Fruit fly (Drosophila melanogaster) whole organism, embryonic: ENCODE results near the gene CG11147.
A peak's percentile ranks its signal among the peaks of the same experiment; 100 is the strongest.

Experiments
- Bdp1 ChIP-seq: fragments of 200-800 bp; sonication (Bioruptor generic); optimal IDR thresholded peaks from 3 replicates; lab custom pipeline; 2016; ENCODE audit warnings: missing biosample characterization, missing genetic modification characterization
- Bteb2 ChIP-seq: fragments of 200-800 bp; sonication (Bioruptor generic); optimal IDR thresholded peaks from 2 replicates; lab custom pipeline; 2016; ENCODE audit warnings: missing biosample characterization, missing genetic modification characterization
- C15 ChIP-seq: fragments of 200-800 bp; sonication (Bioruptor generic); IDR thresholded peaks from 3 replicates; pipeline ENCODE4 v1.3.6; 2022; ENCODE audit warnings: missing biosample characterization, missing genetic modification characterization
- CG10959 ChIP-seq: fragments of 200-800 bp; sonication (Bioruptor generic); IDR thresholded peaks from 2 replicates; pipeline ENCODE4 v1.3.6; 2022; ENCODE audit warnings: missing biosample characterization, missing genetic modification characterization
- CG11560 ChIP-seq: fragments of 200-800 bp; sonication (Bioruptor generic); IDR thresholded peaks from 3 replicates; pipeline ENCODE4 v1.3.6; 2022; ENCODE audit warnings: missing biosample characterization, missing genetic modification characterization
- CG17385 ChIP-seq: fragments of 200-800 bp; sonication (Bioruptor generic); optimal IDR thresholded peaks from 3 replicates; lab custom pipeline; 2018; ENCODE audit warnings: missing biosample characterization, mild to moderate bottlenecking, missing genetic modification characterization
- CG1792 ChIP-seq: fragments of 200-800 bp; sonication (Bioruptor generic); optimal IDR thresholded peaks from 2 replicates; lab custom pipeline; 2016; ENCODE audit warnings: missing biosample characterization, missing genetic modification characterization
- CG18599 ChIP-seq: fragments of 200-800 bp; sonication (Bioruptor generic); optimal IDR thresholded peaks from 3 replicates; lab custom pipeline; 2017; ENCODE audit warnings: missing biosample characterization, missing genetic modification characterization, mild to moderate bottlenecking, moderate library complexity, missing genetic modification reagents
- CG3065 ChIP-seq: fragments of 200-800 bp; sonication (Bioruptor generic); optimal IDR thresholded peaks from 2 replicates; lab custom pipeline; 2016; ENCODE audit warnings: missing biosample characterization, missing genetic modification characterization
- CG31388 ChIP-seq: fragments of 200-800 bp; sonication (Bioruptor generic); optimal IDR thresholded peaks from 2 replicates; lab custom pipeline; 2016; ENCODE audit warnings: missing biosample characterization, missing genetic modification characterization
- CG31441 ChIP-seq: fragments of 200-800 bp; sonication (Bioruptor generic); IDR thresholded peaks from 2 replicates; pipeline ENCODE4 v1.3.6; 2022; ENCODE audit warnings: missing biosample characterization, missing genetic modification characterization
- CG33213 ChIP-seq: fragments of 200-800 bp; sonication (Bioruptor generic); optimal IDR thresholded peaks from 3 replicates; lab custom pipeline; 2016; ENCODE audit warnings: missing biosample characterization, missing genetic modification characterization
- CG4730 ChIP-seq: fragments of 200-800 bp; sonication (Bioruptor generic); IDR thresholded peaks from 2 replicates; pipeline ENCODE4 v1.3.6; 2022; ENCODE audit warnings: missing biosample characterization, missing genetic modification characterization
- CG6791 ChIP-seq: fragments of 200-800 bp; sonication (Bioruptor generic); IDR thresholded peaks from 3 replicates; pipeline ENCODE4 v1.3.6; 2022; ENCODE audit warnings: missing biosample characterization, missing genetic modification characterization; ENCODE audit not compliant: partially characterized antibody
- CG7839 ChIP-seq: fragments of 200-800 bp; sonication (Bioruptor generic); optimal IDR thresholded peaks from 3 replicates; lab custom pipeline; 2018; ENCODE audit warnings: missing biosample characterization, mild to moderate bottlenecking, missing genetic modification characterization, moderate library complexity
- D19A ChIP-seq: fragments of 200-800 bp; optimal IDR thresholded peaks from 3 replicates; lab custom pipeline; 2019; ENCODE audit warnings: missing biosample characterization, mild to moderate bottlenecking, missing genetic modification characterization, moderate library complexity
- E2f2 ChIP-seq: fragments of 200-800 bp; sonication (Bioruptor generic); IDR thresholded peaks from 2 replicates; pipeline ENCODE4 v1.3.6; 2022; ENCODE audit warnings: missing biosample characterization, missing genetic modification characterization
- Elba2 ChIP-seq: fragments of 200-800 bp; sonication (Bioruptor generic); optimal IDR thresholded peaks from 3 replicates; lab custom pipeline; 2016; ENCODE audit warnings: missing biosample characterization, missing genetic modification characterization
- Ets65A ChIP-seq: fragments of 200-800 bp; sonication (Bioruptor generic); peaks from one replicate; lab custom pipeline; 2016; ENCODE audit warnings: missing biosample characterization, missing genetic modification characterization
- Hr39 ChIP-seq: fragments of >200 bp; optimal IDR thresholded peaks from 2 replicates; lab custom pipeline; 2017
- Hsf ChIP-seq: fragments of 200-800 bp; sonication (Bioruptor generic); optimal IDR thresholded peaks from 3 replicates; lab custom pipeline; 2016; ENCODE audit warnings: missing biosample characterization, missing genetic modification characterization
- Mad ChIP-seq: fragments of 200-800 bp; sonication (Bioruptor generic); optimal IDR thresholded peaks from 2 replicates; lab custom pipeline; 2016; ENCODE audit warnings: missing biosample characterization, missing genetic modification characterization
- Side ChIP-seq: fragments of 200-800 bp; sonication (Bioruptor generic); optimal IDR thresholded peaks from 2 replicates; lab custom pipeline; 2016; ENCODE audit warnings: missing biosample characterization, missing genetic modification characterization
- Spps ChIP-seq: fragments of 200-800 bp; sonication (Bioruptor generic); optimal IDR thresholded peaks from 2 replicates; lab custom pipeline; 2018; ENCODE audit warnings: missing biosample characterization, mild to moderate bottlenecking, missing genetic modification characterization
- Usf ChIP-seq: fragments of 200-800 bp; sonication (Bioruptor generic); optimal IDR thresholded peaks from 2 replicates; lab custom pipeline; 2017; ENCODE audit warnings: missing genotype, missing biosample characterization, missing genetic modification characterization
- ac ChIP-seq: fragments of 200-800 bp; sonication (Bioruptor generic); optimal IDR thresholded peaks from 3 replicates; lab custom pipeline; 2017; ENCODE audit warnings: missing biosample characterization, mild to moderate bottlenecking, missing genetic modification characterization
- ato ChIP-seq: fragments of 200-800 bp; sonication (Bioruptor generic); IDR thresholded peaks from 2 replicates; pipeline ENCODE4 v1.3.6; 2022; ENCODE audit warnings: missing biosample characterization, missing genetic modification characterization; ENCODE audit not compliant: partially characterized antibody
- bigmax ChIP-seq: fragments of 200-800 bp; sonication (Bioruptor generic); optimal IDR thresholded peaks from 2 replicates; lab custom pipeline; 2018; ENCODE audit warnings: missing biosample characterization, mild to moderate bottlenecking, missing genetic modification characterization
- br ChIP-seq: fragments of >200 bp; optimal IDR thresholded peaks from 2 replicates; lab custom pipeline; 2017
- cato ChIP-seq: fragments of 200-800 bp; sonication (Bioruptor generic); optimal IDR thresholded peaks from 2 replicates; lab custom pipeline; 2016; ENCODE audit warnings: missing biosample characterization, missing genetic modification characterization, borderline replicate concordance
- chif ChIP-seq, 2 experiments: fragments of 200-800 bp; sonication (Bioruptor generic); optimal IDR thresholded peaks; 3 replicates each; lab custom pipeline; 2016; ENCODE audit warnings: missing biosample characterization in 2 of 2, missing genetic modification characterization in 2 of 2
- crol ChIP-seq: fragments of 200-800 bp; sonication (Bioruptor generic); IDR thresholded peaks from 2 replicates; pipeline ENCODE4 v1.3.6; 2022; ENCODE audit warnings: missing biosample characterization, missing genetic modification characterization
- dati ChIP-seq: fragments of 200-800 bp; sonication (Bioruptor generic); IDR thresholded peaks from 2 replicates; pipeline ENCODE4 v1.3.6; 2022; ENCODE audit warnings: missing biosample characterization, missing genetic modification characterization
- dmrt11E ChIP-seq: fragments of 200-800 bp; sonication (Bioruptor generic); optimal IDR thresholded peaks from 3 replicates; lab custom pipeline; 2018; ENCODE audit warnings: missing biosample characterization, mild to moderate bottlenecking, missing genetic modification characterization, moderate library complexity
- gem ChIP-seq: fragments of 200-800 bp; sonication (Bioruptor generic); optimal IDR thresholded peaks from 2 replicates; lab custom pipeline; 2019; ENCODE audit warnings: missing biosample characterization, mild to moderate bottlenecking, missing genetic modification characterization, moderate library complexity
- grn ChIP-seq: fragments of 200-800 bp; sonication (Bioruptor generic); optimal IDR thresholded peaks from 3 replicates; lab custom pipeline; 2017; ENCODE audit warnings: missing biosample characterization, missing genetic modification characterization
- hb ChIP-seq: fragments of 200-800 bp; sonication (Bioruptor generic); IDR thresholded peaks from 3 replicates; pipeline ENCODE4 v1.3.6; 2022; ENCODE audit warnings: missing biosample characterization, missing genetic modification characterization; ENCODE audit not compliant: partially characterized antibody
- ind ChIP-seq: fragments of 200-800 bp; sonication (Bioruptor generic); optimal IDR thresholded peaks from 3 replicates; lab custom pipeline; 2016; ENCODE audit warnings: missing biosample characterization, missing genetic modification characterization
- inv ChIP-seq: fragments of 200-800 bp; sonication (Bioruptor generic); IDR thresholded peaks from 2 replicates; pipeline ENCODE4 v1.3.6; 2022; ENCODE audit warnings: missing biosample characterization, missing genetic modification characterization; ENCODE audit not compliant: partially characterized antibody
- nerfin-2 ChIP-seq: fragments of 200-800 bp; sonication (Bioruptor generic); IDR thresholded peaks from 2 replicates; pipeline ENCODE4 v1.3.6; 2022; ENCODE audit warnings: missing biosample characterization, missing genetic modification characterization; ENCODE audit not compliant: partially characterized antibody
- prd ChIP-seq, 3 experiments: fragments of >200 bp in 2 of 3; fragments of 200-800 bp in 1 of 3; sonication (Bioruptor generic) in 1 of 3; optimal IDR thresholded peaks in 2 of 3; IDR thresholded peaks in 1 of 3; 2 replicates in 2 of 3; 3 replicates in 1 of 3; pipeline versions ENCODE4 v1.3.6 to Lab custom; 2017 to 2022; ENCODE audit warnings: missing biosample characterization in 1 of 3, missing genetic modification characterization in 1 of 3
- pzg ChIP-seq: fragments of 200-800 bp; sonication (Bioruptor generic); optimal IDR thresholded peaks from 3 replicates; lab custom pipeline; 2018; ENCODE audit warnings: missing biosample characterization, mild to moderate bottlenecking, missing genetic modification characterization, moderate library complexity
- repo ChIP-seq: fragments of 200-800 bp; sonication (Bioruptor generic); optimal IDR thresholded peaks from 2 replicates; lab custom pipeline; 2016; ENCODE audit warnings: missing biosample characterization, missing genetic modification characterization
- row ChIP-seq: fragments of 200-800 bp; sonication (Bioruptor generic); IDR thresholded peaks from 3 replicates; pipeline ENCODE4 v1.3.6; 2022; ENCODE audit warnings: missing biosample characterization, missing genetic modification characterization
- sens ChIP-seq: fragments of 200-800 bp; sonication (Bioruptor generic); peaks from one replicate; lab custom pipeline; 2016; ENCODE audit warnings: missing biosample characterization, missing genetic modification characterization
- slbo ChIP-seq: fragments of 200-800 bp; sonication (Bioruptor generic); IDR thresholded peaks from 2 replicates; pipeline ENCODE4 v1.3.6; 2022; ENCODE audit warnings: missing biosample characterization, missing genetic modification characterization
- sob ChIP-seq: fragments of 200-800 bp; sonication (Bioruptor generic); IDR thresholded peaks from 2 replicates; pipeline ENCODE4 v1.3.6; 2022; ENCODE audit warnings: missing biosample characterization, missing genetic modification characterization
- sug ChIP-seq: fragments of 200-800 bp; optimal IDR thresholded peaks from 2 replicates; lab custom pipeline; 2019; ENCODE audit warnings: missing biosample characterization, mild to moderate bottlenecking, missing genetic modification characterization, moderate library complexity
- tna ChIP-seq: fragments of 200-800 bp; sonication (Bioruptor generic); IDR thresholded peaks from 2 replicates; pipeline ENCODE4 v1.3.6; 2022; ENCODE audit warnings: missing biosample characterization, missing genetic modification characterization; ENCODE audit not compliant: partially characterized antibody

Gene CG11147

DNA sequence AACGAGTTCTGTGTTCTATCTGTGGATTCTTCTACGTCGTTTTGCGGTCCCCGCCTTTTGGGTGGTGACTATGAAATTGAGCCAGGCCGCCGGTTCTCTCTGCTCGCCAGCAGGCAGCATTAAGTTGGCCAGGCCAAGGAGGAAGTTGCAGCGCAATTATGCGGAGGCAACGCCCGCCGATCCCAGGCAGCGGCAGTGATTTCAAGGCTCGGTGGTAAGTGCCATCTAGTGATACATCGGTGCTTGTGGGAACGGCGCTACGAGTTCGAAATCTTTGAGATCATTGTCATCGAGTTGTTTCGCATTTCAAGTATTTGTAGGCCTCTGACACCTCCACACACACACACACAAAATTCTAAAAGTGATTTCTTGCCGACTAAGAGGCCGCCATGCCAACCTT, 42.7 kb upstream of the CG11147 start, which contains the start of gene CG31913:
TSS of gene CG31913 (plus strand) at position 301 of the 400 bp plus-strand sequence.
- no peak for TF ChIP-seq chif (GFP tag; optimal IDR thresholded peaks at IDR 0.05; lab: Kevin White, UChicago)
- no peak for TF ChIP-seq dati
- no peak for TF ChIP-seq C15 (GFP tag; lab: Robert Waterston, UW)
- TF ChIP-seq tna (GFP tag; lab: Robert Waterston, UW) = no peak
- TF ChIP-seq CG4730 (GFP tag; lab: Robert Waterston, UW) = no peak

DNA sequence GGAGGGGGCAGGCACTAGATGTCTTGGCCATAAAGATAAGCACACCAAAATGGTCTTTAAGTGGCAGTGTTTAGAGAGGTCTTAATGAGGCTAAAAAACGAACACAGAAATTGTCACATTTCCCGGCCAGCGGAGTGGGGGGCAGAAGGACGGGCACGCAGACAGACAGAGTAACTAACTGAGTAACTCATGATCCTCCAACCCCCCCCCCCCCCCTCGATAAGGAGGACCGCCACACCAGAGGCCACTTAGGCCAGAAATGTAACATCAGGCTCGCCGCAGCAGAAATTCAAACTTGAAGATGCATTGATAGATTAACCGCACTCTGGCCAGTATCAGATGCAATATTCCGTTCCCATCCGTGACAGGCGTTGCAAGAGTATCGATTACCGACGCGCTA, 41.8 kb upstream of the CG11147 start:
- no peak for TF ChIP-seq CG17385
- TF ChIP-seq crol (GFP tag; lab: Robert Waterston, UW) = peak; percentile 64
- TF ChIP-seq Ets65A (GFP tag; lab: Kevin White, UChicago) = peak; percentile 68
- TF ChIP-seq repo (GFP tag; lab: Kevin White, UChicago) = no peak
- peak; percentile 23 for TF ChIP-seq sug (tag; lab: Kevin White, UChicago)
- no peak for TF ChIP-seq br (lab: Kevin White, UChicago)
- peak; percentile 23 for TF ChIP-seq CG18599 (GFP tag; lab: Kevin White, UChicago)
- no peak for TF ChIP-seq CG7839 (tag; lab: Kevin White, UChicago)
- no peak for TF ChIP-seq CG31388 (GFP tag; lab: Kevin White, UChicago)
- TF ChIP-seq Bteb2 = no peak
- no peak for TF ChIP-seq Bdp1 (GFP tag; lab: Kevin White, UChicago)
- TF ChIP-seq cato (GFP tag; lab: Kevin White, UChicago) = no peak
- no peak for TF ChIP-seq grn
- TF ChIP-seq hb (GFP tag; lab: Robert Waterston, UW) = 0 out of 3 replicates have a peak, but pooled peaks have one; percentile 43
- no peak for TF ChIP-seq gem
- TF ChIP-seq ind (GFP tag; lab: Kevin White, UChicago) = no peak
- no peak for TF ChIP-seq Elba2 (GFP tag; lab: Kevin White, UChicago)
- peak; percentile 59 for TF ChIP-seq Hr39 (lab: Kevin White, UChicago)
- no peak for TF ChIP-seq Mad (GFP tag; lab: Kevin White, UChicago)
- TF ChIP-seq pzg (GFP tag; lab: Kevin White, UChicago) = no peak
- TF ChIP-seq, all 482 proteins: peak for 6

DNA sequence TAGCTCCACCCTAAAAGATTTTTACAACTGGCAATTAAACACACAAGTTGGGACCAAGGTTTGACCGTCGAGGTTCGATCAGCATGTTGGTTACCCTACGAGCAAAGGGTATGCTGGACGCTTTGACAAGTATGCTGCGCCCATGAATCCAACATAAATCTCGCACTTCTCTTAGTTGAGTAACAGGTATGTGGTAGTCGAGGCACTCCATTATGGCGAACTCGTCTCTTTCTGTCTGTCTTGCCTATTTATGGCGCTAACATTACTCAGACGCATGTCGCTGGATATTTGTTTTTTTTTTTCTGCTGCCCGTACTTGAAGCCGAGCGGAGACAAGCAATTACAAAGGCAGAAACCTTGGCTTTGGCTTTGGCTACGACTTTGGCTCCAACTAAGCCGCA, 40.1 kb upstream of the CG11147 start:
- TF ChIP-seq prd (optimal IDR thresholded peaks at IDR 0.05; lab: Kevin White, UChicago) = no peak
- peak; percentile 15; the same call in 1 of the 3 replicates for TF ChIP-seq prd (GFP tag; IDR thresholded peaks at IDR 0.05; lab: Robert Waterston, UW)
- TF ChIP-seq dmrt11E (tag; lab: Kevin White, UChicago) = no peak
- TF ChIP-seq inv (GFP tag; lab: Robert Waterston, UW) = peak; percentile 54; the same call in 1 of the 2 replicates
- TF ChIP-seq CG1792 (GFP tag; lab: Kevin White, UChicago) = no peak
- 0 out of 2 replicates have a peak, but pooled peaks have one; percentile 21 for TF ChIP-seq sob
- no peak for TF ChIP-seq CG31441
- TF ChIP-seq CG10959 = no peak
- TF ChIP-seq slbo (GFP tag; lab: Robert Waterston, UW) = peak; percentile 23; the same call in 1 of the 2 replicates
- TF ChIP-seq D19A (tag; lab: Kevin White, UChicago) = no peak
- no peak for TF ChIP-seq CG11560
- TF ChIP-seq ac (GFP tag; lab: Kevin White, UChicago) = no peak
- TF ChIP-seq Spps (tag; lab: Kevin White, UChicago) = no peak
- peak; percentile 54; the same call in 1 of the 2 replicates for TF ChIP-seq ato (GFP tag; lab: Robert Waterston, UW)
- TF ChIP-seq bigmax = no peak
- TF ChIP-seq pzg (GFP tag; lab: Kevin White, UChicago) = no peak
- peak; percentile 1 for TF ChIP-seq sens (GFP tag; lab: Kevin White, UChicago)
- TF ChIP-seq Side (GFP tag; lab: Kevin White, UChicago) = no peak
- TF ChIP-seq Hsf (GFP tag; lab: Kevin White, UChicago) = no peak
- peak; percentile 73 for TF ChIP-seq row
- peak; percentile 82 for TF ChIP-seq nerfin-2 (GFP tag; lab: Robert Waterston, UW)
- no peak for TF ChIP-seq CG3065
- TF ChIP-seq Usf (GFP tag; lab: Kevin White, UChicago) = no peak
- no peak for TF ChIP-seq E2f2 (GFP tag; lab: Robert Waterston, UW)
- TF ChIP-seq CG33213 (GFP tag; lab: Kevin White, UChicago) = no peak
- TF ChIP-seq CG6791 (GFP tag; lab: Robert Waterston, UW) = peak; percentile 67; the same call in 2 of the 3 replicates
